Fruit fly (Drosophila melanogaster): Measurements from ENCODE around the gene CG17026.

Gene CG17026

dm6 chr3L:15999358-16000005 is 24.3 kb downstream of the CG17026 start:
- TF ChIP-seq CG17186 (GFP tag; optimal IDR thresholded peaks at IDR 0.05) (no peak), sens-2 (GFP tag; IDR thresholded peaks at IDR 0.05) (no peak), CG8944 (GFP tag; optimal IDR thresholded peaks at IDR 0.05) (no peak), lbe (GFP tag; optimal IDR thresholded peaks at IDR 0.05) (no peak), HLH4C (GFP tag; IDR thresholded peaks at IDR 0.05; ENCODE audit: partially characterized antibody) (no peak), CG10543 (GFP tag; optimal IDR thresholded peaks at IDR 0.05) (peak; percentile 76), Max (GFP tag; optimal IDR thresholded peaks at IDR 0.05) (no peak), CG2678 (tag; optimal IDR thresholded peaks at IDR 0.05) (peak; percentile 65), ap (GFP tag; IDR thresholded peaks at IDR 0.05) (no peak), BEAF-32 (GFP tag; optimal IDR thresholded peaks at IDR 0.05) (no peak), pan (optimal IDR thresholded peaks at IDR 0.05) (no peak), pan (GFP tag; optimal IDR thresholded peaks at IDR 0.05 in 1 of 2, IDR thresholded peaks at IDR 0.05 in 1 of 2) (peak in 1 of 2 experiments; percentile 67), Blimp-1 (GFP tag; optimal IDR thresholded peaks at IDR 0.05) (no peak), tgo (GFP tag; IDR thresholded peaks at IDR 0.05) (peak; percentile 38; the same call in 2 of the 3 replicates), CG30431 (GFP tag; optimal IDR thresholded peaks at IDR 0.05) (no peak), CG13287 (GFP tag; IDR thresholded peaks at IDR 0.05; ENCODE audit: partially characterized antibody) (peak; percentile 18; the same call in 1 of the 2 replicates), Ravus (GFP tag; IDR thresholded peaks at IDR 0.05) (no peak; the same call in 1 of the 2 replicates), CG13424 (tag; optimal IDR thresholded peaks at IDR 0.05) (peak; percentile 24), Antp (GFP tag; optimal IDR thresholded peaks at IDR 0.05) (no peak), CG1024 (GFP tag; IDR thresholded peaks at IDR 0.05) (no peak), chinmo (GFP tag; IDR thresholded peaks at IDR 0.05; ENCODE audit: partially characterized antibody) (peak; percentile 85; the same call in 3 of the 4 replicates), Xrp1 (GFP tag; IDR thresholded peaks at IDR 0.05) (peak; percentile 59; the same call in 1 of the 2 replicates), Deaf1 (tag; optimal IDR thresholded peaks at IDR 0.05) (no peak), ATbp (GFP tag; optimal IDR thresholded peaks at IDR 0.05) (peak; percentile 31), CG34422 (GFP tag; IDR thresholded peaks at IDR 0.05) (no peak), CG9817 (tag; optimal IDR thresholded peaks at IDR 0.05) (peak; percentile 49), ara (GFP tag; IDR thresholded peaks at IDR 0.05) (0 out of 2 replicates have a peak, but pooled peaks have one; percentile 15), CG14014 (GFP tag; IDR thresholded peaks at IDR 0.05) (peak; percentile 65), CG6175 (GFP tag; IDR thresholded peaks at IDR 0.05) (no peak), CG11504 (tag; optimal IDR thresholded peaks at IDR 0.05) (no peak), CG5953 (GFP tag; IDR thresholded peaks at IDR 0.05) (no peak), disco-r (GFP tag; optimal IDR thresholded peaks at IDR 0.05) (no peak), CG2712 (tag; optimal IDR thresholded peaks at IDR 0.05) (peak; percentile 54), CG6689 (GFP tag; IDR thresholded peaks at IDR 0.05) (0 out of 2 replicates have a peak, but pooled peaks have one; percentile 10), ftz-f1 (GFP tag; optimal IDR thresholded peaks at IDR 0.05) (peak; percentile 58), CG6254 (GFP tag; optimal IDR thresholded peaks at IDR 0.05) (peak; percentile 5), vnd (GFP tag; IDR thresholded peaks at IDR 0.05; ENCODE audit: partially characterized antibody) (no peak), CG30020 (tag; optimal IDR thresholded peaks at IDR 0.05) (no peak), Rfx (GFP tag; IDR thresholded peaks at IDR 0.05) (peak; percentile 70; the same call in 1 of the 2 replicates), p53 (GFP tag; optimal IDR thresholded peaks at IDR 0.05) (no peak), Fer2 (tag; optimal IDR thresholded peaks at IDR 0.05) (peak; percentile 3), sna (GFP tag; IDR thresholded peaks at IDR 0.05; ENCODE audit: partially characterized antibody) (no peak), pnt (GFP tag; optimal IDR thresholded peaks at IDR 0.05) (no peak), Bgb (GFP tag; IDR thresholded peaks at IDR 0.05; ENCODE audit: partially characterized antibody) (no peak), CG10462 (GFP tag; optimal IDR thresholded peaks at IDR 0.05) (no peak), CG16813 (GFP tag; IDR thresholded peaks at IDR 0.05; ENCODE audit: partially characterized antibody) (no peak), CG1647 (GFP tag; optimal IDR thresholded peaks at IDR 0.05) (no peak), gem (tag; optimal IDR thresholded peaks at IDR 0.05) (peak; percentile 74), CG30403 (GFP tag; optimal IDR thresholded peaks at IDR 0.05) (no peak)

Measured in whole organism, embryonic.